Worm (Caenorhabditis elegans): ENCODE results near the gene F35C11.6.

F35C11.6 gene

ce11 chrII:8216922-8217321 is 42.0 kb downstream of the F35C11.6 start, which contains the start of gene ifg-1:
Gene ifg-1, plus strand, starts transcription at chrII:8217222.
- TF ChIP-seq akir-1 (GFP tag; optimal IDR thresholded peaks at IDR 0.05) (no peak), gei-17 (GFP tag; optimal IDR thresholded peaks at IDR 0.05) (no peak), unc-62 (GFP tag; optimal IDR thresholded peaks at IDR 0.05) (no peak), Y56A3A.18 (GFP tag; IDR thresholded peaks at IDR 0.05) (no peak), die-1 (tag; optimal IDR thresholded peaks at IDR 0.05) (no peak), nhr-80 (tag; optimal IDR thresholded peaks at IDR 0.05) (no peak), aptf-3 (GFP tag; IDR thresholded peaks at IDR 0.05) (no peak), unc-130 (GFP tag; optimal IDR thresholded peaks at IDR 0.05) (no peak), tlf-1 (GFP tag; optimal IDR thresholded peaks at IDR 0.05) (no peak), sptf-2 (GFP tag; optimal IDR thresholded peaks at IDR 0.05) (no peak), lsy-27 (tag; optimal IDR thresholded peaks at IDR 0.05; ENCODE audit: borderline replicate concordance, insufficient read depth) (no peak), Y67H2A.10 (GFP tag; conservative IDR thresholded peaks at IDR 0.05) (no peak), ccch-3 (GFP tag; optimal IDR thresholded peaks at IDR 0.05) (no peak), hlh-26 (GFP tag; conservative IDR thresholded peaks at IDR 0.05) (no peak), madf-3 (GFP tag; IDR thresholded peaks at IDR 0.05) (no peak), snpc-1.3 (tag; optimal IDR thresholded peaks at IDR 0.05; ENCODE audit: insufficient read depth) (no peak)

DNA sequence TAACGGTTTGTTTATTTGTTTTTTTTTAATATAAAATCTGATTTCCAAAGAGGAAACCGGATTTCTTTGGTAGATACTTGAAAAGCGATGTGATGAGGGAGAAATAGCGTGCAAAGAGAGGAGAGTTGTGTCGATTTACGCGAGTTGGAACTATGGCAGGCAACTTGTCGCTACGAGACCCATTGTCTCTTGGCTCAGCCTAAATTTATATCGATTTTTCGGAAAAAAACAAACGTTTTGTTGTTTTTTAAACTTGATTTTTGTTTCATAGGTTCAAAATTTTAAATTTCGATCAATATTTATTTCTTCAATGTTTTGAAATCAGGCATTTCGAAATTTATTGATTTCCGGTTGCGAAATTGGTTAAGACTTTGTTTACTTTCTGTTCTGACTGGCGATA is 42.5 kb downstream of the F35C11.6 start, which contains the start of gene M110.3:
TSS of gene M110.3 (minus strand) at position 184 of the 400 bp plus-strand sequence.
- 0 out of 2 replicates have a peak, but pooled peaks have one; percentile 24 for TF ChIP-seq madf-6 (GFP tag; IDR thresholded peaks at IDR 0.05)
- TF ChIP-seq F23B12.7 (tag; optimal IDR thresholded peaks at IDR 0.05; ENCODE audit: insufficient read depth) = peak; percentile 70
- TF ChIP-seq hmg-1.2 (GFP tag; IDR thresholded peaks at IDR 0.05) = peak; percentile 90; the same call in 1 of the 2 replicates
- TF ChIP-seq rpc-1 (optimal IDR thresholded peaks at IDR 0.05) = no peak
- no peak for TF ChIP-seq rpc-1 (tag; optimal IDR thresholded peaks at IDR 0.05)
- TF ChIP-seq ztf-22 (GFP tag; optimal IDR thresholded peaks at IDR 0.05) = no peak
- peak; percentile 33 for TF ChIP-seq lsl-1 (GFP tag; optimal IDR thresholded peaks at IDR 0.05)
- TF ChIP-seq F33H1.4 (GFP tag; IDR thresholded peaks at IDR 0.05) = peak; percentile 73
- peak; percentile 36 for TF ChIP-seq snpc-3.4 (tag; optimal IDR thresholded peaks at IDR 0.05)
- TF ChIP-seq cebp-1 (GFP tag; IDR thresholded peaks at IDR 0.05) = peak; percentile 66; the same call in 1 of the 2 replicates
- peak; percentile 96 for TF ChIP-seq cebp-1 (tag; optimal IDR thresholded peaks at IDR 0.05)
- no peak for TF ChIP-seq xnd-1 (tag; optimal IDR thresholded peaks at IDR 0.05)
- TF ChIP-seq nhr-80 (tag; optimal IDR thresholded peaks at IDR 0.05) = peak; percentile 5
- TF ChIP-seq sptf-2 (GFP tag; optimal IDR thresholded peaks at IDR 0.05) = no peak

DNA sequence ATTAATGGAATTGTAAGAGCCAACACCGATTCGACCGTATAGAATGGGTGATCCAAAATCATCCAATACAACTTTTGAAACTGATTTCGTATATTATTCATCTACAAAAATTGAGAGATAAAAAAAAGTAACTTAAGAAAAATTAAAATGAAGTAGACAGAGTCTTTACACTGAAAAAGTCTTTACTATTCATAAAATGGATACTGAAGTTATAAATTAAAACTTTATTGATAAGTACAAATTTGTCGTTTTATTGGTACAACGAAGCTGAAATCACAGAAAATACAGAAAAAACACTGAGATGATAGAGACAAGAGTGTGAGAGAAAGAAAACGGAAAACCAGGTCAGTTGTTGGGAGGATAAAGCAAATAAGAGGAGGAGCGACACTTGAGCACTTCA is 44.6 kb downstream of the F35C11.6 start, which contains the start of gene M110.10:
TSS of gene M110.10 (minus strand) at position 101 of the 400 bp plus-strand sequence.
- no peak for TF ChIP-seq hmg-20 (GFP tag; IDR thresholded peaks at IDR 0.05)
- no peak for TF ChIP-seq ZK185.1 (tag; optimal IDR thresholded peaks at IDR 0.05; ENCODE audit: poor library complexity, severe bottlenecking)
- TF ChIP-seq Y67H2A.10 (GFP tag; conservative IDR thresholded peaks at IDR 0.05) = no peak
- no peak for TF ChIP-seq mxl-1 (tag; optimal IDR thresholded peaks at IDR 0.05)
- no peak for TF ChIP-seq tbp1 (GFP tag; optimal IDR thresholded peaks at IDR 0.05)
- no peak for TF ChIP-seq nhr-120 (GFP tag; IDR thresholded peaks at IDR 0.05)
- TF ChIP-seq F57C9.4 (tag; optimal IDR thresholded peaks at IDR 0.05) = no peak
- TF ChIP-seq pha-4 (tag; optimal IDR thresholded peaks at IDR 0.05) = no peak
- TF ChIP-seq fkh-3 (tag; optimal IDR thresholded peaks at IDR 0.05) = no peak
- no peak for TF ChIP-seq pbrm-1 (GFP tag; IDR thresholded peaks at IDR 0.05)
- no peak for TF ChIP-seq zim-3 (tag; optimal IDR thresholded peaks at IDR 0.05)
- TF ChIP-seq K12H6.12 (tag; optimal IDR thresholded peaks at IDR 0.05) = no peak
- TF ChIP-seq sea-2 (GFP tag; IDR thresholded peaks at IDR 0.05) = no peak
- TF ChIP-seq Y53F4B.3 (GFP tag; IDR thresholded peaks at IDR 0.05) = no peak
- TF ChIP-seq gei-17 (GFP tag; optimal IDR thresholded peaks at IDR 0.05) = no peak

Measured in whole organism, young adult.